Fruit fly (Drosophila melanogaster) whole organism, embryonic: ENCODE data around the gene Helz.
A peak's percentile ranks its signal among the peaks of the same experiment; 100 is the strongest.

ENCODE experiments used
- Antp ChIP-seq: fragments of 200-800 bp; sonication (Bioruptor generic); optimal IDR thresholded peaks from 3 replicates; lab custom pipeline; 2016; ENCODE audit warnings: missing biosample characterization, missing genetic modification characterization
- Atf-2 ChIP-seq: fragments of 200-800 bp; sonication (Bioruptor generic); optimal IDR thresholded peaks from 2 replicates; lab custom pipeline; 2016; ENCODE audit warnings: missing biosample characterization, missing genetic modification characterization
- Atf6 ChIP-seq: fragments of 200-800 bp; sonication (Bioruptor generic); IDR thresholded peaks from 2 replicates; pipeline ENCODE4 v1.3.6; 2022; ENCODE audit warnings: missing biosample characterization, missing genetic modification characterization
- CG11398 ChIP-seq: fragments of 200-800 bp; sonication (Bioruptor generic); optimal IDR thresholded peaks from 2 replicates; lab custom pipeline; 2016; ENCODE audit warnings: missing biosample characterization, missing genetic modification characterization
- CG11560 ChIP-seq: fragments of 200-800 bp; sonication (Bioruptor generic); IDR thresholded peaks from 3 replicates; pipeline ENCODE4 v1.3.6; 2022; ENCODE audit warnings: missing biosample characterization, missing genetic modification characterization
- CG12071 ChIP-seq: fragments of 200-800 bp; sonication (Bioruptor generic); optimal IDR thresholded peaks from 3 replicates; lab custom pipeline; 2018; ENCODE audit warnings: missing biosample characterization, mild to moderate bottlenecking, missing genetic modification characterization
- CG12744 ChIP-seq: fragments of 200-800 bp; sonication (Bioruptor generic); optimal IDR thresholded peaks from 2 replicates; lab custom pipeline; 2016; ENCODE audit warnings: missing biosample characterization, missing genetic modification characterization
- CG13123 ChIP-seq: fragments of 200-800 bp; sonication (Bioruptor generic); optimal IDR thresholded peaks from 2 replicates; lab custom pipeline; 2016; ENCODE audit warnings: missing biosample characterization, missing genetic modification characterization
- CG13287 ChIP-seq: fragments of 200-800 bp; sonication (Bioruptor generic); IDR thresholded peaks from 2 replicates; pipeline ENCODE4 v1.3.6; 2022; ENCODE audit warnings: missing biosample characterization, missing genetic modification characterization; ENCODE audit not compliant: partially characterized antibody
- CG14014 ChIP-seq: fragments of 200-800 bp; sonication (Bioruptor generic); IDR thresholded peaks from 2 replicates; pipeline ENCODE4 v1.3.6; 2022; ENCODE audit warnings: missing biosample characterization, missing genetic modification characterization
- CG14965 ChIP-seq: fragments of 200-800 bp; sonication (Bioruptor generic); optimal IDR thresholded peaks from 2 replicates; lab custom pipeline; 2016; ENCODE audit warnings: missing biosample characterization, missing genetic modification characterization, borderline replicate concordance
- CG2116 ChIP-seq: fragments of 200-800 bp; sonication (Bioruptor generic); optimal IDR thresholded peaks from 3 replicates; lab custom pipeline; 2018; ENCODE audit warnings: missing biosample characterization, mild to moderate bottlenecking, missing genetic modification characterization
- CG2199 ChIP-seq: fragments of 200-800 bp; sonication (Bioruptor generic); IDR thresholded peaks from 3 replicates; pipeline ENCODE4 v1.3.6; 2022; ENCODE audit warnings: missing biosample characterization, missing genetic modification characterization
- CG30431 ChIP-seq: fragments of 200-800 bp; sonication (Bioruptor generic); optimal IDR thresholded peaks from 2 replicates; lab custom pipeline; 2017; ENCODE audit warnings: missing biosample characterization, missing genetic modification characterization
- CG4707 ChIP-seq: fragments of 200-800 bp; sonication (Bioruptor generic); optimal IDR thresholded peaks from 2 replicates; lab custom pipeline; 2018; ENCODE audit warnings: missing biosample characterization, mild to moderate bottlenecking, missing genetic modification characterization, moderate library complexity
- CG6683 ChIP-seq: fragments of 200-800 bp; sonication (Bioruptor generic); optimal IDR thresholded peaks from 2 replicates; lab custom pipeline; 2017; ENCODE audit warnings: missing biosample characterization, mild to moderate bottlenecking, missing genetic modification characterization, missing genetic modification reagents
- CG6689 ChIP-seq: fragments of 200-800 bp; sonication (Bioruptor generic); IDR thresholded peaks from 2 replicates; pipeline ENCODE4 v1.3.6; 2022; ENCODE audit warnings: missing biosample characterization, missing genetic modification characterization
- CG6791 ChIP-seq: fragments of 200-800 bp; sonication (Bioruptor generic); IDR thresholded peaks from 3 replicates; pipeline ENCODE4 v1.3.6; 2022; ENCODE audit warnings: missing biosample characterization, missing genetic modification characterization; ENCODE audit not compliant: partially characterized antibody
- CG6854 ChIP-seq: fragments of 200-800 bp; sonication (Bioruptor generic); optimal IDR thresholded peaks from 3 replicates; lab custom pipeline; 2017; ENCODE audit warnings: missing biosample characterization, mild to moderate bottlenecking, missing genetic modification characterization
- CG8290 ChIP-seq, 3 experiments: fragments of 200-800 bp; sonication (Bioruptor generic); optimal IDR thresholded peaks; 2 replicates each; lab custom pipeline; 2016 to 2019; ENCODE audit warnings: missing biosample characterization in 3 of 3, missing genetic modification characterization in 3 of 3, mild to moderate bottlenecking in 2 of 3, moderate library complexity in 1 of 3
- CG9215 ChIP-seq: fragments of 200-800 bp; sonication (Bioruptor generic); IDR thresholded peaks from 2 replicates; pipeline ENCODE4 v1.3.6; 2022; ENCODE audit warnings: missing biosample characterization, missing genetic modification characterization
- CG9609 ChIP-seq: fragments of 200-800 bp; sonication (Bioruptor generic); optimal IDR thresholded peaks from 3 replicates; lab custom pipeline; 2016; ENCODE audit warnings: missing biosample characterization, missing genetic modification characterization
- Dll ChIP-seq: fragments of 200-800 bp; sonication (Bioruptor generic); IDR thresholded peaks from 4 replicates; pipeline ENCODE4 v1.3.6; 2022; ENCODE audit warnings: missing biosample characterization, missing genetic modification characterization; ENCODE audit not compliant: partially characterized antibody
- Doc3 ChIP-seq: fragments of 200-800 bp; sonication (Bioruptor generic); IDR thresholded peaks from 3 replicates; pipeline ENCODE4 v1.3.6; 2022; ENCODE audit warnings: missing biosample characterization, missing genetic modification characterization; ENCODE audit not compliant: partially characterized antibody
- Hmr ChIP-seq: fragments of 200-800 bp; sonication (Bioruptor generic); optimal IDR thresholded peaks from 3 replicates; lab custom pipeline; 2017; ENCODE audit warnings: mild to moderate bottlenecking, missing biosample characterization, missing genetic modification reagents, missing genetic modification characterization
- Lim3 ChIP-seq: fragments of 200-800 bp; sonication (Bioruptor generic); IDR thresholded peaks from 2 replicates; pipeline ENCODE4 v1.3.6; 2022; ENCODE audit warnings: missing biosample characterization, missing genetic modification characterization
- MBD-R2 ChIP-seq: fragments of 200-800 bp; sonication (Bioruptor generic); IDR thresholded peaks from 2 replicates; pipeline ENCODE4 v1.3.6; 2022; ENCODE audit warnings: missing biosample characterization, missing genetic modification characterization
- MESR4 ChIP-seq: fragments of 200-800 bp; sonication (Bioruptor generic); optimal IDR thresholded peaks from 2 replicates; lab custom pipeline; 2018; ENCODE audit warnings: missing biosample characterization, mild to moderate bottlenecking, missing genetic modification characterization, moderate library complexity
- Max ChIP-seq: fragments of 200-800 bp; sonication (Bioruptor generic); optimal IDR thresholded peaks from 2 replicates; lab custom pipeline; 2016; ENCODE audit warnings: missing biosample characterization, mild to moderate bottlenecking, missing genetic modification characterization
- NC2α ChIP-seq: fragments of 200-800 bp; sonication (Bioruptor generic); optimal IDR thresholded peaks from 2 replicates; lab custom pipeline; 2016; ENCODE audit warnings: missing biosample characterization, missing genetic modification characterization
- Oaz ChIP-seq: fragments of 200-800 bp; sonication (Bioruptor generic); IDR thresholded peaks from 2 replicates; pipeline ENCODE4 v1.3.6; 2022; ENCODE audit warnings: missing biosample characterization, missing genetic modification characterization
- crp ChIP-seq, 2 experiments: fragments of 200-800 bp; sonication (Bioruptor generic); optimal IDR thresholded peaks; 2 replicates in 1 of 2; 3 replicates in 1 of 2; lab custom pipeline; 2017; ENCODE audit warnings: missing biosample characterization in 2 of 2, missing genetic modification characterization in 2 of 2, mild to moderate bottlenecking in 1 of 2, moderate library complexity in 1 of 2
- fd102C ChIP-seq: fragments of 200-800 bp; sonication (Bioruptor generic); optimal IDR thresholded peaks from 2 replicates; lab custom pipeline; 2018; ENCODE audit warnings: missing biosample characterization, mild to moderate bottlenecking, missing genetic modification characterization, moderate library complexity
- jigr1 ChIP-seq: fragments of 200-800 bp; sonication (Bioruptor generic); IDR thresholded peaks from 3 replicates; pipeline ENCODE4 v1.3.6; 2022; ENCODE audit warnings: missing biosample characterization, missing genetic modification characterization
- kay ChIP-seq: fragments of 200-800 bp; sonication (Bioruptor generic); optimal IDR thresholded peaks from 2 replicates; lab custom pipeline; 2016; ENCODE audit warnings: missing biosample characterization, missing genetic modification characterization
- kni ChIP-seq: fragments of 200-800 bp; sonication (Bioruptor generic); optimal IDR thresholded peaks from 3 replicates; lab custom pipeline; 2017; ENCODE audit warnings: mild to moderate bottlenecking, missing biosample characterization, missing genetic modification reagents, missing genetic modification characterization
- mam ChIP-seq: fragments of 200-800 bp; sonication (Bioruptor generic); optimal IDR thresholded peaks from 3 replicates; lab custom pipeline; 2016; ENCODE audit warnings: missing biosample characterization, missing genetic modification characterization
- mld ChIP-seq: fragments of 200-800 bp; sonication (Bioruptor generic); IDR thresholded peaks from 3 replicates; pipeline ENCODE4 v1.3.6; 2022; ENCODE audit warnings: missing biosample characterization, missing genetic modification characterization; ENCODE audit not compliant: partially characterized antibody
- onecut ChIP-seq: fragments of 200-800 bp; sonication (Bioruptor generic); IDR thresholded peaks from 2 replicates; pipeline ENCODE4 v1.3.6; 2022; ENCODE audit warnings: missing biosample characterization, missing genetic modification characterization
- p53 ChIP-seq: fragments of 200-800 bp; sonication (Bioruptor generic); optimal IDR thresholded peaks from 2 replicates; lab custom pipeline; 2016; ENCODE audit warnings: missing biosample characterization, missing genetic modification characterization
- pros ChIP-seq: fragments of 200-800 bp; sonication (Bioruptor generic); optimal IDR thresholded peaks from 3 replicates; lab custom pipeline; 2019; ENCODE audit warnings: missing biosample characterization, mild to moderate bottlenecking, missing genetic modification characterization, moderate library complexity
- seq ChIP-seq: fragments of 200-800 bp; sonication (Bioruptor generic); IDR thresholded peaks from 2 replicates; pipeline ENCODE4 v1.3.6; 2022; ENCODE audit warnings: missing biosample characterization, missing genetic modification characterization
- sqz ChIP-seq: fragments of 200-800 bp; sonication (Bioruptor generic); optimal IDR thresholded peaks from 3 replicates; lab custom pipeline; 2018; ENCODE audit warnings: missing biosample characterization, mild to moderate bottlenecking, missing genetic modification characterization
- twi ChIP-seq: fragments of 200-800 bp; optimal IDR thresholded peaks from 2 replicates; lab custom pipeline; 2019; ENCODE audit warnings: missing biosample characterization, mild to moderate bottlenecking, missing genetic modification characterization, moderate library complexity
- unc-4 ChIP-seq: fragments of 200-800 bp; sonication (Bioruptor generic); IDR thresholded peaks from 2 replicates; pipeline ENCODE4 v1.3.6; 2022; ENCODE audit warnings: missing biosample characterization, missing genetic modification characterization; ENCODE audit not compliant: partially characterized antibody
- vvl ChIP-seq: fragments of 200-800 bp; sonication (Bioruptor generic); IDR thresholded peaks from 2 replicates; pipeline ENCODE4 v1.3.6; 2022; ENCODE audit warnings: missing biosample characterization, missing genetic modification characterization

Helz gene

DNA sequence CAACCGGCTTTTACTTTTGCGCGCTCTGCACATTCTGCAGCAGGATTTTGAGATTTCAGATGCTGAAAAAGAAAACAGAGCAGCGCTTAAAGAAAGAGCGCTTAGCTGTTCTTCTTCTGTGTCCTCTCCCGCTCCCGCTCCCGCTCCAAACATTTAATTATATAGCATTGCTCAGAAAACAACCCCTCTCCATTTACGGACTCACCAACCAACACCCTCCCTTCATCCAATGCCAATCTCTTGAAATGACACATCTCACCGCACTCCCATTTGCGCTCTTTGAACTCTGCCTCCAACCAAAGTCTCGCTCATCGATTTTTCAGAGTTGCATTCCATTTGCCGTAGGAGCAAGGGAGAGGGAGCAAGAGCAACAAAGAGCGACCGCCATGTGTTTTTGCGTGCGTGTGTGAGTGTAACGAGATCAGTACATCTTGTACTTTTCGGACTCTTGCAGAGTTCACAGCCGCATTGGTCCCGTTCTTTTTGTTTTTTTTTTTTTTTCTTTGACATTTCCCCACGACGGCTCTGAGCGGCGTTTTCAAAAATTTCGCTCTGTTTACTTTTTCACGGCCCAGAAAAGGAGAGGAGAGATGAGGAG lies 34.6 kb upstream of the Helz start (continued):
- no peak for TF ChIP-seq CG11560 (tag; lab: Robert Waterston, UW)
- 0 out of 2 replicates have a peak, but pooled peaks have one; percentile 49 for TF ChIP-seq unc-4 (GFP tag; lab: Robert Waterston, UW)
- TF ChIP-seq CG11398 (GFP tag; lab: Kevin White, UChicago) = no peak
- TF ChIP-seq CG4707 (GFP tag; lab: Kevin White, UChicago) = no peak
- TF ChIP-seq CG6791 (GFP tag; lab: Robert Waterston, UW) = peak; percentile 44; the same call in 1 of the 3 replicates
- no peak for TF ChIP-seq CG14014 (GFP tag; lab: Robert Waterston, UW)
- no peak for TF ChIP-seq CG9609
- 0 out of 3 replicates have a peak, but pooled peaks have one; percentile 14 for TF ChIP-seq CG2199
- TF ChIP-seq CG13287 = peak; percentile 46
- TF ChIP-seq CG30431 = no peak
- TF ChIP-seq sqz (GFP tag; lab: Kevin White, UChicago) = peak; percentile 74
- TF ChIP-seq CG14965 (GFP tag; lab: Kevin White, UChicago) = no peak
- TF ChIP-seq kni (GFP tag; lab: Kevin White, UChicago) = peak; percentile 99
- TF ChIP-seq pros (GFP tag; lab: Kevin White, UChicago) = peak; percentile 100
- no peak for TF ChIP-seq mam (GFP tag; lab: Kevin White, UChicago)
- 0 out of 2 replicates have a peak, but pooled peaks have one; percentile 12 for TF ChIP-seq CG6689 (GFP tag; lab: Robert Waterston, UW)
- peak; percentile 61 for TF ChIP-seq Dll (GFP tag; lab: Robert Waterston, UW)
- TF ChIP-seq vvl (GFP tag; lab: Robert Waterston, UW) = peak; percentile 39; the same call in 1 of the 2 replicates
- TF ChIP-seq CG2116 = peak; percentile 97
- TF ChIP-seq twi (tag; lab: Kevin White, UChicago) = peak; percentile 72
- TF ChIP-seq seq (GFP tag; lab: Robert Waterston, UW) = peak; percentile 51; the same call in 1 of the 2 replicates
- peak; percentile 36 for TF ChIP-seq Max (GFP tag; lab: Kevin White, UChicago)

DNA sequence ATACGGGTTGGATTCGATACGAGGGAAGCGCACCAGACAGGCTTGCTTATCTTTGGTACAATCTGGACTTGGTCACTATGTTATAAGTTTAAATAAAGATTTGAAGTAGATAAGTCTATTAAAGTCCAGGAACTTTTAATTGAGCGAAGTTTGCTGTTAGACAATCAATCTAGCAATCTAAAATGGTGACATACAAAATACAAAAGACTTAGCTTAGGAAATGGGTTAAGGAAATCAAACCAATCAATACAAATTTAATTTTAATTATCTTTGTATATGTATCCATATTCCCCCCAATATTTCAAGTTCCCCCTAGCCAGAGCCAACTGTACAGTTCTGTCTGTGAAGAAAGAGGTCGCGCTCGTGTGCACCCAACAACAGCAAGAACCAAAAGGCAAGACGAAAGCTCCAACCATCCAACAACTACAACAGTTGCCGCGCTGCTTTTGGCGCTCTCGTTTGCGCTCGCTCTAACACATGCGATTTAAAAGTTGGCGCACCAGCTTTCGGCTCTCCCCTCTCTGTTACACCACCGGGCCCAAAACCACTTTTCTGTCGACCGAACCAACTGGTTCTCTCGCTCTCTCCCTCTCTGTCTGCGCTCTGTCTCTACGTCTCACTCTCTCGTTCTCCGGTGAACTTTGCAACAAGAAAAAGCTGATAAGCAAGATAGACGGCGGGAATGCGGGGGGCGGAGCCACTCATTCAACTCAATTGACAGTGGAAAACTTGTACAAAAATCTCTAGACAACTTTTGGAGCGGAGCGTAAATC lies 33.6 kb upstream of the Helz start:
- peak; percentile 86 for TF ChIP-seq CG9215 (GFP tag; lab: Robert Waterston, UW)
- TF ChIP-seq Atf6 (GFP tag; lab: Robert Waterston, UW) = peak; percentile 81
- TF ChIP-seq vvl (GFP tag; lab: Robert Waterston, UW) = peak; percentile 70
- peak; percentile 26 for TF ChIP-seq CG2116
- TF ChIP-seq CG12744 (GFP tag; lab: Kevin White, UChicago) = peak; percentile 75
- no peak for TF ChIP-seq CG8290 (GFP tag; optimal IDR thresholded peaks at IDR 0.05; lab: Kevin White, UChicago)
- TF ChIP-seq CG8290 (tag; optimal IDR thresholded peaks at IDR 0.05; lab: Kevin White, UChicago) = peak; percentile 9 to 62
- TF ChIP-seq MBD-R2 (GFP tag; lab: Robert Waterston, UW) = peak; percentile 40
- peak; percentile 75 for TF ChIP-seq NC2α (GFP tag; lab: Kevin White, UChicago)
- no peak; the same call in 2 of the 3 replicates for TF ChIP-seq Doc3 (GFP tag; lab: Robert Waterston, UW)
- TF ChIP-seq Lim3 (GFP tag; lab: Robert Waterston, UW) = peak; percentile 67
- TF ChIP-seq fd102C (GFP tag; lab: Kevin White, UChicago) = no peak
- peak; percentile 89 for TF ChIP-seq Hmr (GFP tag; lab: Kevin White, UChicago)
- peak; percentile 14 for TF ChIP-seq CG13123 (GFP tag; lab: Kevin White, UChicago)
- peak; percentile 74 for TF ChIP-seq Oaz
- TF ChIP-seq Atf-2 = peak; percentile 69
- TF ChIP-seq p53 (GFP tag; lab: Kevin White, UChicago) = no peak
- peak; percentile 75 for TF ChIP-seq CG6683 (GFP tag; lab: Kevin White, UChicago)
- no peak for TF ChIP-seq CG14965 (GFP tag; lab: Kevin White, UChicago)
- no peak for TF ChIP-seq MESR4 (GFP tag; lab: Kevin White, UChicago)
- peak; percentile 66 for TF ChIP-seq kay (GFP tag; lab: Kevin White, UChicago)
- peak; percentile 68 for TF ChIP-seq CG12071
- TF ChIP-seq CG6854 (GFP tag; lab: Kevin White, UChicago) = peak; percentile 81
- peak; percentile 77 for TF ChIP-seq Antp (GFP tag; lab: Kevin White, UChicago)
- TF ChIP-seq onecut (GFP tag; lab: Robert Waterston, UW) = peak; percentile 38
- peak; percentile 79; the same call in 2 of the 3 replicates for TF ChIP-seq jigr1 (GFP tag; lab: Robert Waterston, UW)
- peak in 1 of 2 experiments; percentile 29 for TF ChIP-seq crp (GFP tag; optimal IDR thresholded peaks at IDR 0.05; lab: Kevin White, UChicago)
- no peak for TF ChIP-seq mld
